Fruit fly (Drosophila melanogaster) whole organism, pupa: ENCODE measurements around the gene ppk16.

Experiments used
- CG10348 ChIP-seq: fragments of 200-800 bp; sonication (Bioruptor generic); IDR thresholded peaks from 2 replicates; pipeline ENCODE4 v1.3.6; 2022; ENCODE audit warnings: missing biosample characterization, missing genetic modification characterization
- CG12605 ChIP-seq: fragments of 200-800 bp; sonication (Bioruptor generic); IDR thresholded peaks from 2 replicates; pipeline ENCODE4 v1.3.6; 2022; ENCODE audit warnings: missing biosample characterization, missing genetic modification characterization
- CG13204 ChIP-seq: fragments of 200-800 bp; sonication (Bioruptor generic); optimal IDR thresholded peaks from 2 replicates; lab custom pipeline; 2018; ENCODE audit warnings: missing biosample characterization, mild to moderate bottlenecking, missing genetic modification characterization, moderate library complexity
- CG14655 ChIP-seq: fragments of 200-800 bp; sonication (Bioruptor generic); optimal IDR thresholded peaks from 3 replicates; lab custom pipeline; 2017; ENCODE audit warnings: mild to moderate bottlenecking, missing biosample characterization, missing genetic modification reagents, missing genetic modification characterization
- CG15710 ChIP-seq: fragments of 200-800 bp; sonication (Bioruptor generic); optimal IDR thresholded peaks from 2 replicates; lab custom pipeline; 2018; ENCODE audit warnings: missing biosample characterization, mild to moderate bottlenecking, missing genetic modification characterization, moderate library complexity
- CG17806 ChIP-seq: fragments of 200-800 bp; sonication (Bioruptor generic); optimal IDR thresholded peaks from 2 replicates; lab custom pipeline; 2018; ENCODE audit warnings: missing biosample characterization, mild to moderate bottlenecking, missing genetic modification characterization, moderate library complexity
- CG32121 ChIP-seq: fragments of 200-800 bp; sonication (Bioruptor generic); IDR thresholded peaks from 2 replicates; pipeline ENCODE4 v1.3.6; 2022; ENCODE audit warnings: missing biosample characterization, missing genetic modification characterization
- CG34367 ChIP-seq: fragments of 200-800 bp; sonication (Bioruptor generic); optimal IDR thresholded peaks from 2 replicates; lab custom pipeline; 2018; ENCODE audit warnings: missing biosample characterization, mild to moderate bottlenecking, missing genetic modification characterization
- CG4496 ChIP-seq: fragments of 200-800 bp; sonication (Bioruptor generic); IDR thresholded peaks from 3 replicates; pipeline ENCODE4 v1.3.6; 2022; ENCODE audit warnings: missing biosample characterization, missing genetic modification characterization
- CG8159 ChIP-seq: fragments of 200-800 bp; sonication (Bioruptor generic); optimal IDR thresholded peaks from 3 replicates; lab custom pipeline; 2018; ENCODE audit warnings: missing biosample characterization, mild to moderate bottlenecking, missing genetic modification characterization, moderate library complexity
- CG8301 ChIP-seq: fragments of 200-800 bp; sonication (Bioruptor generic); optimal IDR thresholded peaks from 2 replicates; lab custom pipeline; 2018; ENCODE audit warnings: missing biosample characterization, mild to moderate bottlenecking, missing genetic modification characterization
- CG9948 ChIP-seq: fragments of 200-800 bp; sonication (Bioruptor generic); optimal IDR thresholded peaks from 2 replicates; lab custom pipeline; 2018; ENCODE audit warnings: missing biosample characterization, mild to moderate bottlenecking, missing genetic modification characterization, moderate library complexity
- D1 ChIP-seq: fragments of 200-800 bp; sonication (Bioruptor generic); optimal IDR thresholded peaks from 2 replicates; lab custom pipeline; 2018; ENCODE audit warnings: missing biosample characterization, mild to moderate bottlenecking, missing genetic modification characterization, moderate library complexity
- EcR ChIP-seq: fragments of 200-800 bp; sonication (Bioruptor generic); optimal IDR thresholded peaks from 3 replicates; lab custom pipeline; 2019; ENCODE audit warnings: missing biosample characterization, missing genetic modification characterization, mild to moderate bottlenecking, moderate library complexity, missing genetic modification reagents
- Ets98B ChIP-seq: fragments of 200-800 bp; sonication (Bioruptor generic); IDR thresholded peaks from 2 replicates; pipeline ENCODE4 v1.3.6; 2022; ENCODE audit warnings: missing biosample characterization, missing genetic modification characterization
- Pif1A ChIP-seq: fragments of 200-800 bp; sonication (Bioruptor generic); optimal IDR thresholded peaks from 3 replicates; lab custom pipeline; 2016; ENCODE audit warnings: missing biosample characterization, missing genetic modification characterization
- Pif1B ChIP-seq: fragments of 200-800 bp; sonication (Bioruptor generic); optimal IDR thresholded peaks from 3 replicates; lab custom pipeline; 2016; ENCODE audit warnings: missing biosample characterization, missing genetic modification characterization
- Snoo ChIP-seq: fragments of 200-800 bp; sonication (Bioruptor generic); optimal IDR thresholded peaks from 3 replicates; lab custom pipeline; 2017; ENCODE audit warnings: missing biosample characterization, mild to moderate bottlenecking, missing genetic modification characterization, inconsistent platforms
- fd96Ca ChIP-seq: fragments of 200-800 bp; sonication (Bioruptor generic); IDR thresholded peaks from 3 replicates; pipeline ENCODE4 v1.3.6; 2022; ENCODE audit warnings: missing biosample characterization, missing genetic modification characterization
- gl ChIP-seq: fragments of 200-800 bp; sonication (Bioruptor generic); optimal IDR thresholded peaks from 2 replicates; lab custom pipeline; 2018; ENCODE audit warnings: missing biosample characterization, mild to moderate bottlenecking, missing genetic modification characterization
- rn ChIP-seq: fragments of 200-800 bp; sonication (Bioruptor generic); IDR thresholded peaks from 2 replicates; pipeline ENCODE4 v1.3.6; 2022; ENCODE audit warnings: missing biosample characterization, missing genetic modification characterization

Gene ppk16

dm6 chr2L:9766758-9767157, 8.1 kb downstream of the ppk16 start, which contains the start of gene CG4017:
Gene CG4017, plus strand, starts transcription at chr2L:9767058.
- TF ChIP-seq EcR (GFP tag; lab: Kevin White, UChicago) = no peak
- TF ChIP-seq CG12605 (GFP tag; lab: Robert Waterston, UW) = no peak
- TF ChIP-seq CG9948 (tag; lab: Kevin White, UChicago) = no peak
- TF ChIP-seq CG14655 = no peak
- TF ChIP-seq CG17806 = no peak
- TF ChIP-seq CG8301 = no peak
- TF ChIP-seq Pif1B (GFP tag; lab: Kevin White, UChicago) = no peak
- no peak for TF ChIP-seq CG34367 (tag; lab: Kevin White, UChicago)
- TF ChIP-seq, all 21 proteins: peak for 0

- TF ChIP-seq rn (no peak), fd96Ca (GFP tag; lab: Robert Waterston, UW) (no peak), Pif1B (GFP tag; lab: Kevin White, UChicago) (no peak), EcR (GFP tag; lab: Kevin White, UChicago) (peak; percentile 99)
These were observed 11.5 kb downstream of the ppk16 start, which contains the start of the genes Taf11 and und for dm6 chr2L:9763212-9763869. Gene Taf11, minus strand, starts transcription at chr2L:9763262. Gene und, plus strand, starts transcription at chr2L:9763369.

- TF ChIP-seq CG8301 = no peak
- TF ChIP-seq rn = peak; percentile 34; the same call in 1 of the 2 replicates
- TF ChIP-seq Ets98B (GFP tag; lab: Robert Waterston, UW) = peak; percentile 68
- TF ChIP-seq CG13204 (GFP tag; lab: Kevin White, UChicago) = no peak
- peak; percentile 45 for TF ChIP-seq EcR (GFP tag; lab: Kevin White, UChicago)
- TF ChIP-seq fd96Ca (GFP tag; lab: Robert Waterston, UW) = peak; percentile 87
- TF ChIP-seq CG15710 (tag; lab: Kevin White, UChicago) = peak; percentile 35
- no peak for TF ChIP-seq Pif1A (GFP tag; lab: Kevin White, UChicago)
- no peak for TF ChIP-seq CG9948 (tag; lab: Kevin White, UChicago)
- peak; percentile 15 for TF ChIP-seq Pif1B (GFP tag; lab: Kevin White, UChicago)
- TF ChIP-seq CG34367 (tag; lab: Kevin White, UChicago) = no peak
- peak; percentile 2 for TF ChIP-seq Snoo (tag; lab: Kevin White, UChicago)
- TF ChIP-seq CG14655 = no peak
- TF ChIP-seq CG12605 (GFP tag; lab: Robert Waterston, UW) = peak; percentile 33; the same call in 1 of the 2 replicates
- peak; percentile 51 for TF ChIP-seq CG4496 (GFP tag; lab: Robert Waterston, UW)
- peak; percentile 63 for TF ChIP-seq CG32121 (GFP tag; lab: Robert Waterston, UW)
- TF ChIP-seq CG17806 = no peak
- TF ChIP-seq CG10348 = no peak
- TF ChIP-seq gl (tag; lab: Kevin White, UChicago) = no peak
- no peak for TF ChIP-seq D1 (tag; lab: Kevin White, UChicago)
- TF ChIP-seq CG8159 = no peak
These were observed 16.0 kb downstream of the ppk16 start for dm6 chr2L:9758856-9759255.

dm6 chr2L:9757990-9758814, 16.6 kb downstream of the ppk16 start, which contains the start of gene zf30C:
Gene zf30C, plus strand, starts transcription at chr2L:9758342.
- peak; percentile 70 for TF ChIP-seq CG17806
- TF ChIP-seq CG8301 = peak; percentile 71
- peak; percentile 78 for TF ChIP-seq Snoo (tag; lab: Kevin White, UChicago)
- peak; percentile 62 for TF ChIP-seq CG9948 (tag; lab: Kevin White, UChicago)
- TF ChIP-seq CG13204 (GFP tag; lab: Kevin White, UChicago) = no peak
- peak; percentile 94 for TF ChIP-seq Pif1A (GFP tag; lab: Kevin White, UChicago)
- peak; percentile 64; the same call in 1 of the 2 replicates for TF ChIP-seq CG10348
- TF ChIP-seq Pif1B (GFP tag; lab: Kevin White, UChicago) = peak; percentile 85
- TF ChIP-seq CG8159 = peak; percentile 73
- TF ChIP-seq CG4496 (GFP tag; lab: Robert Waterston, UW) = peak; percentile 89
- no peak for TF ChIP-seq gl (tag; lab: Kevin White, UChicago)
- no peak for TF ChIP-seq EcR (GFP tag; lab: Kevin White, UChicago)
- TF ChIP-seq rn = peak; percentile 85
- peak; percentile 82 for TF ChIP-seq CG32121 (GFP tag; lab: Robert Waterston, UW)
- TF ChIP-seq CG34367 (tag; lab: Kevin White, UChicago) = peak; percentile 56
- peak; percentile 90 for TF ChIP-seq Ets98B (GFP tag; lab: Robert Waterston, UW)
- peak; percentile 73; the same call in 1 of the 2 replicates for TF ChIP-seq CG12605 (GFP tag; lab: Robert Waterston, UW)
- TF ChIP-seq CG15710 (tag; lab: Kevin White, UChicago) = peak; percentile 51
- TF ChIP-seq D1 (tag; lab: Kevin White, UChicago) = peak; percentile 37
- TF ChIP-seq fd96Ca (GFP tag; lab: Robert Waterston, UW) = peak; percentile 89
- peak; percentile 80 for TF ChIP-seq CG14655
- TF ChIP-seq, all 21 proteins: peak for 18

dm6 chr2L:9754817-9755216, 20.0 kb downstream of the ppk16 start:
- TF ChIP-seq CG15710 (tag; lab: Kevin White, UChicago) (peak; percentile 30), Ets98B (GFP tag; lab: Robert Waterston, UW) (no peak), CG14655 (peak; percentile 13), CG12605 (GFP tag; lab: Robert Waterston, UW) (no peak), CG4496 (GFP tag; lab: Robert Waterston, UW) (no peak), rn (no peak), CG13204 (GFP tag; lab: Kevin White, UChicago) (no peak), D1 (tag; lab: Kevin White, UChicago) (no peak), CG8159 (peak; percentile 37)
